Worm (Caenorhabditis elegans): ENCODE results near the gene str-185.
A peak's percentile ranks its signal among the peaks of the same experiment; 100 is the strongest.

The str-185 gene

DNA sequence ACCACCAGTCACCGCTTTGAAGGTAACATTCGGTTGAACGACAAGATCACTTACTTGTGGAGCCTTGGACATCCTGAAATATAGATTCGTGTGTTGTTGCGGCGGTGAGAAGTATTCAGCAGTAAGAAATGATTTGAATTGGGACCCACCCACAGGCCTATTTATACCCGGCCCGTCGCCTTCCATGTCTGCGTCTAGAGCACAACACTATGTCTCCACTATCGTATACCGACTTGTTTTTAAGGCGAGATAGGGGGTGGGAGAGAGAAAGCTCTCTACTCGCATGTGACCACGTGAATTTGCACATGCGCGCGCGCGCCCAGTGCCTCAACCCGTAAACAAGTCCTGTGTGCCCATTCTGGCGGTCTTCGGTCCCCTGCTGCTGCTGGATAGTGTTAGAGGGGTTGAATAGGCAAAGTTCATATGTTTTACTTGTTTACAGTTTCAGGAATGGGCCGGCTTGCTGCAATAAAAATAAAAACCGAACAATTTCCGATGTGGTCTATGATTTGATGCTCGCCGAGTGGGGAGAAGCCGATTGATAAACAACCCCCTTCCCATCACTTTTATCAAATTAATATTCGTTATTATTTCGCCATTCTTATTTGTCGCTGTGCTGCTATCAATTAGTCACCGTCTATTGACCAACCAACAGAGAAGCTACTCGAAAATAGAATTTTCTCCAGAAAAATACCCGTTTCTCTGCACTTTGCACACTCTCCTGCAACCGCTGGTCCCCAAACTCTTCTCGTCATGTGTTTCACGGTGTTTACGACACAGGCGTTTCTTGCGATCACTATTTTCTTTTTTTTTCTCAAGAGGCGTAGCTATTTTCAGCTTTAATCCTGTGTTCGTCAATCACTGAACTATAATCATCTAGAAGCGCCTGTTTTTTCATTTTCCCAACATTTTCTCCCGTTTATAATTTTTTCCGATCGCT, 40.2 kb upstream of the str-185 start:
- no peak for TF ChIP-seq nhr-120 (GFP tag; IDR thresholded peaks at IDR 0.05)
- TF ChIP-seq madf-10 (tag; optimal IDR thresholded peaks at IDR 0.05) = no peak
- TF ChIP-seq let-526 (GFP tag; IDR thresholded peaks at IDR 0.05) = no peak
- peak; percentile 11 for TF ChIP-seq ztf-3 (GFP tag; optimal IDR thresholded peaks at IDR 0.05)
- peak; percentile 28; the same call in 1 of the 2 replicates for TF ChIP-seq egrh-3 (GFP tag; IDR thresholded peaks at IDR 0.05)
- peak; percentile 29; the same call in 1 of the 2 replicates for TF ChIP-seq rcor-1 (GFP tag; IDR thresholded peaks at IDR 0.05)
- TF ChIP-seq sea-2 (GFP tag; IDR thresholded peaks at IDR 0.05) = peak; percentile 68; the same call in 1 of the 2 replicates
- TF ChIP-seq snpc-4 (GFP tag; optimal IDR thresholded peaks at IDR 0.05) = no peak
- TF ChIP-seq snpc-4 (tag; optimal IDR thresholded peaks at IDR 0.05) = peak in 1 of 4 experiments; percentile 37
- TF ChIP-seq ets-4 (GFP tag; optimal IDR thresholded peaks at IDR 0.05) = no peak
- TF ChIP-seq dox-1 (GFP tag; IDR thresholded peaks at IDR 0.05) = peak; percentile 55
- TF ChIP-seq him-1 (tag; optimal IDR thresholded peaks at IDR 0.05) = no peak
- TF ChIP-seq ceh-40 (GFP tag; IDR thresholded peaks at IDR 0.05) = 0 out of 2 replicates have a peak, but pooled peaks have one; percentile 43
- 0 out of 2 replicates have a peak, but pooled peaks have one; percentile 12 for TF ChIP-seq attf-6 (GFP tag; IDR thresholded peaks at IDR 0.05)
- TF ChIP-seq lag-1 (GFP tag; IDR thresholded peaks at IDR 0.05) = no peak
- no peak for TF ChIP-seq hsf-1 (GFP tag; IDR thresholded peaks at IDR 0.05)
- TF ChIP-seq F49E8.2 (tag; optimal IDR thresholded peaks at IDR 0.05; ENCODE audit: insufficient read depth) = no peak
- peak; percentile 46 for TF ChIP-seq nhr-90 (tag; optimal IDR thresholded peaks at IDR 0.05)
- peak; percentile 79 for TF ChIP-seq F52B5.7 (tag; optimal IDR thresholded peaks at IDR 0.05)
- peak; percentile 42 for TF ChIP-seq nhr-80 (tag; optimal IDR thresholded peaks at IDR 0.05)
- 0 out of 2 replicates have a peak, but pooled peaks have one; percentile 39 for TF ChIP-seq ztf-25 (GFP tag; IDR thresholded peaks at IDR 0.05)
- TF ChIP-seq snpc-1.1 (tag; optimal IDR thresholded peaks at IDR 0.05; ENCODE audit: insufficient read depth) = no peak
- TF ChIP-seq Y79H2A.3 (GFP tag; conservative IDR thresholded peaks at IDR 0.05) = 0 out of 2 replicates have a peak, but pooled peaks have one; percentile 8
- peak; percentile 64 for TF ChIP-seq mcd-1 (GFP tag; IDR thresholded peaks at IDR 0.05)
- no peak for TF ChIP-seq die-1 (tag; optimal IDR thresholded peaks at IDR 0.05)
- TF ChIP-seq athp-1 (tag; optimal IDR thresholded peaks at IDR 0.05) = peak; percentile 35
- TF ChIP-seq F55B11.4 (tag; optimal IDR thresholded peaks at IDR 0.05; ENCODE audit: borderline replicate concordance, insufficient read depth) = no peak
- peak; percentile 42; the same call in 1 of the 2 replicates for TF ChIP-seq C06A6.2 (GFP tag; conservative IDR thresholded peaks at IDR 0.05)
- TF ChIP-seq zim-3 (tag; optimal IDR thresholded peaks at IDR 0.05) = no peak
- no peak for TF ChIP-seq nhr-27 (tag; optimal IDR thresholded peaks at IDR 0.05)
- TF ChIP-seq sptf-2 (GFP tag; optimal IDR thresholded peaks at IDR 0.05) = no peak
- TF ChIP-seq lin-40 (tag; optimal IDR thresholded peaks at IDR 0.05) = peak; percentile 15
- no peak for TF ChIP-seq snpc-3.4 (tag; optimal IDR thresholded peaks at IDR 0.05)
- no peak; the same call in none of the 2 replicates for TF ChIP-seq Y53G8AR.9 (GFP tag; conservative IDR thresholded peaks at IDR 0.05)
- TF ChIP-seq F39B2.1 (GFP tag; IDR thresholded peaks at IDR 0.05) = no peak
- peak; percentile 64 for TF ChIP-seq hmg-1.2 (GFP tag; IDR thresholded peaks at IDR 0.05)
- no peak for TF ChIP-seq F33H1.4 (GFP tag; IDR thresholded peaks at IDR 0.05)
- TF ChIP-seq rec-8 (tag; optimal IDR thresholded peaks at IDR 0.05) = no peak
- TF ChIP-seq rpc-1 (optimal IDR thresholded peaks at IDR 0.05) = no peak
- no peak for TF ChIP-seq rpc-1 (tag; optimal IDR thresholded peaks at IDR 0.05)
- peak; percentile 8; the same call in 1 of the 2 replicates for TF ChIP-seq ekl-4 (GFP tag; IDR thresholded peaks at IDR 0.05)
- peak; percentile 76; the same call in 1 of the 2 replicates for TF ChIP-seq nfyb-1 (GFP tag; IDR thresholded peaks at IDR 0.05)
- peak; percentile 89 for TF ChIP-seq zfh-2 (GFP tag; conservative IDR thresholded peaks at IDR 0.05)
- TF ChIP-seq lin-35 (GFP tag; optimal IDR thresholded peaks at IDR 0.05) = peak in 1 of 3 experiments; percentile 19
- no peak for TF ChIP-seq cebp-2 (GFP tag; IDR thresholded peaks at IDR 0.05)
- TF ChIP-seq fkh-3 (tag; optimal IDR thresholded peaks at IDR 0.05) = no peak
